Fruit fly (Drosophila melanogaster) whole organism, wandering third instar larva: ENCODE results near the gene CG31122.

Source experiments
- HLH106 ChIP-seq: fragments of 200-800 bp; optimal IDR thresholded peaks from 3 replicates; lab custom pipeline; 2019; ENCODE audit warnings: missing biosample characterization, mild to moderate bottlenecking, missing genetic modification characterization, moderate library complexity
- Hnf4 ChIP-seq: fragments of 200-800 bp; sonication (Bioruptor generic); optimal IDR thresholded peaks from 2 replicates; lab custom pipeline; 2016; ENCODE audit warnings: missing biosample characterization, mild to moderate bottlenecking, missing genetic modification characterization
- Vsx2 ChIP-seq: fragments of 200-300, 225-300 bp; sonication (Bioruptor generic); optimal IDR thresholded peaks from 2 replicates; lab custom pipeline; 2018; ENCODE audit warnings: missing biosample characterization, missing genetic modification characterization; ENCODE audit not compliant: partially characterized antibody
- br ChIP-seq: fragments of 200-800 bp; sonication (Bioruptor generic); optimal IDR thresholded peaks from 2 replicates; lab custom pipeline; 2016; ENCODE audit warnings: missing biosample characterization, missing genetic modification characterization
- dmrt93B ChIP-seq: fragments of 200-800 bp; sonication (Bioruptor generic); optimal IDR thresholded peaks from 2 replicates; lab custom pipeline; 2018; ENCODE audit warnings: missing biosample characterization, mild to moderate bottlenecking, missing genetic modification characterization
- pan ChIP-seq: fragments of >200 bp; optimal IDR thresholded peaks from 2 replicates; lab custom pipeline; 2017
- woc ChIP-seq: sonication (Bioruptor generic); optimal IDR thresholded peaks from 2 replicates; lab custom pipeline; 2016; ENCODE audit warnings: missing biosample characterization, mild to moderate bottlenecking, missing genetic modification characterization

dm6 chr3R:18360630-18361260, 51.9 kb downstream of the CG31122 start, which contains the start of gene CG15803:
- no peak for TF ChIP-seq woc
- TF ChIP-seq pan (lab: Kevin White, UChicago) = no peak
- no peak for TF ChIP-seq dmrt93B
- no peak for TF ChIP-seq HLH106 (tag; lab: Kevin White, UChicago)
- TF ChIP-seq Hnf4 (GFP tag; lab: Kevin White, UChicago) = no peak
- TF ChIP-seq Vsx2 (GFP tag; lab: Kevin White, UChicago) = peak; percentile 37
- TF ChIP-seq br (GFP tag; lab: Kevin White, UChicago) = no peak
